Fruit fly (Drosophila melanogaster): ENCODE data around the gene CG3061.

Gene CG3061

dm6 chr3R:14077026-14077425 is 44.9 kb downstream of the CG3061 start:
- TF ChIP-seq insv (optimal IDR thresholded peaks at IDR 0.05) (no peak), Sin3A (optimal IDR thresholded peaks at IDR 0.05) (no peak), h (optimal IDR thresholded peaks at IDR 0.05) (no peak), psq (optimal IDR thresholded peaks at IDR 0.05) (no peak), Myc (optimal IDR thresholded peaks at IDR 0.05) (no peak), ttk (optimal IDR thresholded peaks at IDR 0.05) (no peak)

dm6 chr3R:14081526-14081925 is 49.4 kb downstream of the CG3061 start:
- TF ChIP-seq Myc (optimal IDR thresholded peaks at IDR 0.05) (no peak), insv (optimal IDR thresholded peaks at IDR 0.05) (no peak), Sin3A (optimal IDR thresholded peaks at IDR 0.05) (no peak), ttk (optimal IDR thresholded peaks at IDR 0.05) (no peak), h (optimal IDR thresholded peaks at IDR 0.05) (no peak), psq (optimal IDR thresholded peaks at IDR 0.05) (no peak)

All from Kc167 (cell line).